Fruit fly (Drosophila melanogaster): ENCODE data around the gene sv.

The sv gene

dm6 chr4:1106114-1106513 lies 17.5 kb downstream of the sv start:
- TF ChIP-seq CG15710 (tag; optimal IDR thresholded peaks at IDR 0.05) (no peak), Snoo (tag; optimal IDR thresholded peaks at IDR 0.05) (no peak), CG8159 (tag; optimal IDR thresholded peaks at IDR 0.05) (no peak), rn (GFP tag; IDR thresholded peaks at IDR 0.05) (no peak), CG4496 (GFP tag; IDR thresholded peaks at IDR 0.05) (no peak), gl (tag; optimal IDR thresholded peaks at IDR 0.05) (no peak), D1 (tag; optimal IDR thresholded peaks at IDR 0.05) (no peak), CG12605 (GFP tag; IDR thresholded peaks at IDR 0.05) (no peak), CG9948 (tag; optimal IDR thresholded peaks at IDR 0.05) (no peak), CG14655 (GFP tag; optimal IDR thresholded peaks at IDR 0.05) (no peak), CG8301 (tag; optimal IDR thresholded peaks at IDR 0.05) (no peak), Pif1A (GFP tag; optimal IDR thresholded peaks at IDR 0.05) (no peak), fd96Ca (GFP tag; IDR thresholded peaks at IDR 0.05) (no peak)

dm6 chr4:1112867-1113769 lies 24.5 kb downstream of the sv start:
- TF ChIP-seq gl (tag; optimal IDR thresholded peaks at IDR 0.05): peak; percentile 84
- TF ChIP-seq Pif1A (GFP tag; optimal IDR thresholded peaks at IDR 0.05): peak; percentile 97
- no peak for TF ChIP-seq CG4496 (GFP tag; IDR thresholded peaks at IDR 0.05)
- TF ChIP-seq CG12605 (GFP tag; IDR thresholded peaks at IDR 0.05): no peak
- TF ChIP-seq Ets98B (GFP tag; IDR thresholded peaks at IDR 0.05): no peak; the same call in 1 of the 2 replicates
- peak; percentile 48 for TF ChIP-seq D1 (tag; optimal IDR thresholded peaks at IDR 0.05)
- TF ChIP-seq CG34367 (tag; optimal IDR thresholded peaks at IDR 0.05): peak; percentile 90
- no peak for TF ChIP-seq CG8159 (tag; optimal IDR thresholded peaks at IDR 0.05)
- TF ChIP-seq Snoo (tag; optimal IDR thresholded peaks at IDR 0.05): peak; percentile 89
- TF ChIP-seq fd96Ca (GFP tag; IDR thresholded peaks at IDR 0.05): no peak
- TF ChIP-seq CG13204 (GFP tag; optimal IDR thresholded peaks at IDR 0.05): no peak
- TF ChIP-seq CG14655 (GFP tag; optimal IDR thresholded peaks at IDR 0.05): peak; percentile 95
- no peak; the same call in 1 of the 2 replicates for TF ChIP-seq CG10348 (GFP tag; IDR thresholded peaks at IDR 0.05)
- TF ChIP-seq CG17806 (tag; optimal IDR thresholded peaks at IDR 0.05): peak; percentile 89
- no peak for TF ChIP-seq EcR (GFP tag; optimal IDR thresholded peaks at IDR 0.05)
- peak; percentile 90 for TF ChIP-seq CG9948 (tag; optimal IDR thresholded peaks at IDR 0.05)
- peak; percentile 94 for TF ChIP-seq CG32121 (GFP tag; IDR thresholded peaks at IDR 0.05)
- no peak for TF ChIP-seq rn (GFP tag; IDR thresholded peaks at IDR 0.05)
- TF ChIP-seq CG15710 (tag; optimal IDR thresholded peaks at IDR 0.05): peak; percentile 82
- peak; percentile 91 for TF ChIP-seq Pif1B (GFP tag; optimal IDR thresholded peaks at IDR 0.05)
- TF ChIP-seq CG8301 (tag; optimal IDR thresholded peaks at IDR 0.05): peak; percentile 94

dm6 chr4:1115299-1115698 lies 26.7 kb downstream of the sv start:
- TF ChIP-seq rn (GFP tag; IDR thresholded peaks at IDR 0.05) (no peak), Ets98B (GFP tag; IDR thresholded peaks at IDR 0.05) (no peak), EcR (GFP tag; optimal IDR thresholded peaks at IDR 0.05) (no peak), CG13204 (GFP tag; optimal IDR thresholded peaks at IDR 0.05) (no peak), gl (tag; optimal IDR thresholded peaks at IDR 0.05) (no peak), CG34367 (tag; optimal IDR thresholded peaks at IDR 0.05) (no peak), CG32121 (GFP tag; IDR thresholded peaks at IDR 0.05) (no peak), CG10348 (GFP tag; IDR thresholded peaks at IDR 0.05) (no peak), CG14655 (GFP tag; optimal IDR thresholded peaks at IDR 0.05) (no peak), CG8159 (tag; optimal IDR thresholded peaks at IDR 0.05) (no peak), CG8301 (tag; optimal IDR thresholded peaks at IDR 0.05) (no peak), CG9948 (tag; optimal IDR thresholded peaks at IDR 0.05) (no peak), Pif1B (GFP tag; optimal IDR thresholded peaks at IDR 0.05) (no peak), Pif1A (GFP tag; optimal IDR thresholded peaks at IDR 0.05) (no peak)

DNA sequence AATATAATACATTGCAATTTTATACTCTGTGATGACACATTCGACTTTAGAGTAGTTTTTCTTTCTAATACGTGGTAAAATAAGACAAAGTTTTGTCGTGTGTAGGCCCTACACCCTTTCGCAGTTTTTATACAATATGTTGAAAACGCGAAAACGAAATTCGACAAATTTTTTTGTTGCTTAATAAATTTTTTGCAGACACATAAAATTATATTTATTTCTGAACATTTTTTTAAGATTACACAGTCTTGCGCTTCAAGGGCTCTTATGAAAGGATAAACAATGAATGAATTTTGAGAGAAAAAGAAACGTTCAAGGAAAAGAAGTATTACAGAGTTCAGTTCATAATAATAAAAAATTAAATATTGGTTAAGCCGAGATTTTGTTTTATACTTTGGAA lies 33.3 kb downstream of the sv start:
- no peak for TF ChIP-seq CG13204 (GFP tag; optimal IDR thresholded peaks at IDR 0.05)
- TF ChIP-seq Snoo (tag; optimal IDR thresholded peaks at IDR 0.05): no peak
- TF ChIP-seq EcR (GFP tag; optimal IDR thresholded peaks at IDR 0.05): no peak
- no peak for TF ChIP-seq CG17806 (tag; optimal IDR thresholded peaks at IDR 0.05)
- TF ChIP-seq gl (tag; optimal IDR thresholded peaks at IDR 0.05): no peak
- no peak for TF ChIP-seq rn (GFP tag; IDR thresholded peaks at IDR 0.05)
- no peak for TF ChIP-seq CG4496 (GFP tag; IDR thresholded peaks at IDR 0.05)
- no peak for TF ChIP-seq Pif1B (GFP tag; optimal IDR thresholded peaks at IDR 0.05)
- no peak for TF ChIP-seq CG12605 (GFP tag; IDR thresholded peaks at IDR 0.05)
- no peak for TF ChIP-seq Pif1A (GFP tag; optimal IDR thresholded peaks at IDR 0.05)
- TF ChIP-seq CG34367 (tag; optimal IDR thresholded peaks at IDR 0.05): no peak
- no peak for TF ChIP-seq CG10348 (GFP tag; IDR thresholded peaks at IDR 0.05)
- no peak for TF ChIP-seq CG9948 (tag; optimal IDR thresholded peaks at IDR 0.05)

DNA sequence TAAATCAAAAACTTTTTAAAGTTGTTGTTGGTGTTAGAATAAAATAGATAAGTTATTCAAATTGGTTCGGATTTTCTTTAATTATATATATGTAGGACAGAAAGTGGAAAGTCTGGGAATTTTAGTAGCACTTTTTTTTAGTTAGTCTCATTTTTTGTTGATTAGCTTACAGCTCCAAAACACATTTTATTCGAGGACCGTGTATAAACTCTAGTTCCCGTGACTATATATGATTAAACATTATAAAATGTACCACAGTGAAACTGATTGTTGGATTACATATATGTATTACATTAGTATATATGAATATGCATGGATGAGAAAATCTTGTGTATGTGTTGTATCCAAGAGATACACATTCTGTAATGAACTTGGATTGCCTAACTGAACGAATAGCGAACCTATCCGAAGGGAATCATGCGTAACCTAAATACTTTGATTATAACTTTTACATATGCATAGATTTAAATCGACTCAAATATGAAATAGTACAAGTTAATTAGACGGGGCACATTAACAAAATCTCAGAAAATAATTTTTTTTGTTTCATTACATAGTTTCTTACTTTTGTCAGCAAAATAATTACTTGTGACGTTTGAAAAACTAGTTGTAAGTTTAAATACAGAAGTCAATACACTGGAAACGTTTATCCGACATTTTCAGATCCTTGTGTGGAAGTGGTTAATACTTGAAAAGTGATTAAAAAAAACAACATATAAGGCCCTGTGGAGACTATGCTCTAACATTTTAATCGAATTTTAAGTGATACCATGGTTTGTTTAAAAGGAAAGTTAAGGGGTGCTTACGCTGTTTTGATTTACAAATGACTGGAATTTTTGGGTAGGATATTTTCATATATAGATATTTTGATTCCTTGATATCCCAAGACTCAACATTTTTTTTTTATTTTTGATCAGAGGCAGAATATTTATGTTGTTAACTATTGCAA lies 34.3 kb downstream of the sv start, which contains the start of gene Cals:
TSS of gene Cals (minus strand) at position 700 of the 949 bp plus-strand sequence.
- no peak for TF ChIP-seq rn (GFP tag; IDR thresholded peaks at IDR 0.05)
- no peak for TF ChIP-seq EcR (GFP tag; optimal IDR thresholded peaks at IDR 0.05)
- no peak for TF ChIP-seq CG9948 (tag; optimal IDR thresholded peaks at IDR 0.05)
- no peak for TF ChIP-seq CG10348 (GFP tag; IDR thresholded peaks at IDR 0.05)
- TF ChIP-seq CG17806 (tag; optimal IDR thresholded peaks at IDR 0.05): no peak
- TF ChIP-seq CG4496 (GFP tag; IDR thresholded peaks at IDR 0.05): no peak
- TF ChIP-seq CG8159 (tag; optimal IDR thresholded peaks at IDR 0.05): no peak
- TF ChIP-seq CG13204 (GFP tag; optimal IDR thresholded peaks at IDR 0.05): no peak
- TF ChIP-seq CG34367 (tag; optimal IDR thresholded peaks at IDR 0.05): no peak
